Worm (Caenorhabditis elegans) whole organism, early embryonic: ENCODE results near the gene Y50E8A.5.

ENCODE experiments used
- F13C5.2 ChIP-seq: sonication (generic microtip); optimal IDR thresholded peaks from 2 replicates; lab custom pipeline; 2017; ENCODE audit warnings: mild to moderate bottlenecking, missing genetic modification characterization, inconsistent platforms, missing compliant biosample characterization
- aly-1 ChIP-seq: sonication (generic microtip); optimal IDR thresholded peaks from 2 replicates; lab custom pipeline; 2016; ENCODE audit warnings: missing genetic modification characterization, missing compliant biosample characterization
- ama-1 ChIP-seq: fragments of 150-350 bp; optimal IDR thresholded peaks from 2 replicates; lab custom pipeline; 2014
- ceh-13 ChIP-seq: fragments of 200-800 bp; sonication (Bioruptor generic); optimal IDR thresholded peaks from 2 replicates; lab custom pipeline; 2018; ENCODE audit warnings: mild to moderate bottlenecking, missing genetic modification characterization, missing compliant biosample characterization
- ceh-36 ChIP-seq: sonication (generic microtip); optimal IDR thresholded peaks from 2 replicates; lab custom pipeline; 2016; ENCODE audit warnings: missing genetic modification characterization, inconsistent platforms, missing compliant biosample characterization
- ets-7 ChIP-seq: sonication (generic microtip); optimal IDR thresholded peaks from 2 replicates; lab custom pipeline; 2016; ENCODE audit warnings: missing genotype, missing genetic modification characterization, missing compliant biosample characterization
- flt-1 ChIP-seq: fragments of 200-800 bp; sonication (Bioruptor generic); IDR thresholded peaks from 2 replicates; pipeline ENCODE4 v1.3.6; 2022; ENCODE audit warnings: missing genetic modification characterization, missing compliant biosample characterization
- hmg-4 ChIP-seq: fragments of 200-800 bp; sonication (Bioruptor generic); optimal IDR thresholded peaks from 2 replicates; lab custom pipeline; 2018; ENCODE audit warnings: mild to moderate bottlenecking, missing genetic modification characterization, missing compliant biosample characterization
- sea-1 ChIP-seq: fragments of 200-800 bp; sonication (Bioruptor generic); conservative IDR thresholded peaks from 2 replicates; pipeline ENCODE4 v1.3.6; 2022; ENCODE audit warnings: missing genetic modification characterization, missing compliant biosample characterization
- tbx-37 ChIP-seq: fragments of 200-800 bp; sonication (Bioruptor generic); conservative IDR thresholded peaks from 2 replicates; pipeline ENCODE4 v1.3.6; 2022; ENCODE audit warnings: missing genetic modification reagents, missing genetic modification characterization, missing compliant biosample characterization

- no peak for TF ChIP-seq flt-1 (GFP tag; lab: Robert Waterston, UW)
- no peak for TF ChIP-seq ama-1 (lab: Kevin White, UChicago)
- no peak for TF ChIP-seq ets-7 (tag; lab: Kevin White, UChicago)
- TF ChIP-seq ceh-36 (tag; lab: Kevin White, UChicago) = no peak
- no peak for TF ChIP-seq sea-1 (GFP tag; lab: Robert Waterston, UW)
- TF ChIP-seq tbx-37 = no peak
- no peak for TF ChIP-seq aly-1 (tag; lab: Kevin White, UChicago)
- TF ChIP-seq F13C5.2 (tag; lab: Kevin White, UChicago) = no peak
- TF ChIP-seq ceh-13 (GFP tag; lab: Kevin White, UChicago) = no peak
- TF ChIP-seq hmg-4 (GFP tag; lab: Kevin White, UChicago) = no peak
These were observed 44.4 kb upstream of the Y50E8A.5 start, which contains the start of gene Y50E8A.11 for ce11 chrV:14781130-14781529.
